Worm (Caenorhabditis elegans) whole organism, L1 larva: ENCODE data around the gene frh-1.

Experiments
- C16A3.4 ChIP-seq: fragments of 150-350 bp; optimal IDR thresholded peaks from 2 replicates; lab custom pipeline; 2014; ENCODE audit warnings: missing biosample characterization, missing genetic modification characterization
- C34B4.2 ChIP-seq: sonication (generic microtip); optimal IDR thresholded peaks from 2 replicates; lab custom pipeline; 2017; ENCODE audit warnings: mild to moderate bottlenecking, missing genetic modification characterization, missing compliant biosample characterization
- F16B12.6 ChIP-seq: fragments of 150-350 bp; optimal IDR thresholded peaks from 2 replicates; lab custom pipeline; 2014; ENCODE audit warnings: missing biosample characterization, missing genetic modification characterization
- aha-1 ChIP-seq: fragments of 150-350 bp; optimal IDR thresholded peaks from 2 replicates; lab custom pipeline; 2014; ENCODE audit warnings: missing biosample characterization, missing genetic modification characterization
- aly-2 ChIP-seq: fragments of 150-350 bp; optimal IDR thresholded peaks from 2 replicates; lab custom pipeline; 2014; ENCODE audit warnings: missing biosample characterization, missing genetic modification characterization
- ama-1 ChIP-seq: fragments of 150-350 bp; optimal IDR thresholded peaks from 2 replicates; lab custom pipeline; 2014
- ceh-63 ChIP-seq: fragments of 200-800 bp; sonication (Bioruptor generic); optimal IDR thresholded peaks from 2 replicates; lab custom pipeline; 2018; ENCODE audit warnings: mild to moderate bottlenecking, missing genetic modification characterization, missing compliant biosample characterization
- ceh-82 ChIP-seq, 3 experiments: fragments of 150-350 bp in 1 of 3; sonication (generic microtip) in 2 of 3; optimal IDR thresholded peaks; 2 replicates each; lab custom pipeline; 2014 to 2017; ENCODE audit warnings: missing biosample characterization in 3 of 3, missing genetic modification characterization in 3 of 3
- ces-1 ChIP-seq: fragments of 150-350 bp; optimal IDR thresholded peaks from 2 replicates; lab custom pipeline; 2014; ENCODE audit warnings: missing biosample characterization, missing genetic modification reagents, missing genetic modification characterization
- dpl-1 ChIP-seq, 3 experiments: fragments of 150-350 bp in 2 of 3; sonication (generic microtip) in 1 of 3; optimal IDR thresholded peaks; 2 replicates each; lab custom pipeline; 2014 to 2017; ENCODE audit warnings: missing biosample characterization in 3 of 3, missing genetic modification characterization in 3 of 3, missing genetic modification reagents in 3 of 3
- dsc-1 ChIP-seq: sonication (generic microtip); optimal IDR thresholded peaks from 2 replicates; lab custom pipeline; 2016; ENCODE audit warnings: mild to moderate bottlenecking, missing genetic modification characterization, missing compliant biosample characterization
- efl-1 ChIP-seq, 4 experiments: fragments of 150-350 bp; optimal IDR thresholded peaks in 3 of 4; peaks in 1 of 4; 1 replicate in 1 of 4; 2 replicates in 3 of 4; lab custom pipeline; 2014; ENCODE audit warnings: missing biosample characterization in 2 of 4, missing genetic modification characterization in 2 of 4, missing genetic modification reagents in 2 of 4
- egl-13 ChIP-seq: sonication (generic microtip); optimal IDR thresholded peaks from 2 replicates; lab custom pipeline; 2016; ENCODE audit warnings: missing genotype, missing genetic modification reagents, missing genetic modification characterization, missing compliant biosample characterization
- egl-27 ChIP-seq, 2 experiments: fragments of 150-350 bp in 1 of 2; sonication (generic microtip); optimal IDR thresholded peaks; 3 replicates each; lab custom pipeline; 2017 to 2018; ENCODE audit warnings: missing biosample characterization in 2 of 2, missing genetic modification characterization in 2 of 2, missing genetic modification reagents in 2 of 2
- elt-2 ChIP-seq: sonication (generic microtip); optimal IDR thresholded peaks from 2 replicates; lab custom pipeline; 2016; ENCODE audit warnings: missing genetic modification characterization, mild to moderate bottlenecking, inconsistent platforms, missing compliant biosample characterization, missing genetic modification reagents
- elt-3 ChIP-seq, 6 experiments: fragments of 150-350 bp in 1 of 6; sonication (generic microtip); optimal IDR thresholded peaks; 2 replicates each; lab custom pipeline; 2017 to 2018; ENCODE audit warnings: missing biosample characterization in 6 of 6, missing genetic modification characterization in 6 of 6, inconsistent platforms in 1 of 6
- ets-5 ChIP-seq: fragments of 200-800 bp; sonication (Bioruptor generic); IDR thresholded peaks from 2 replicates; pipeline ENCODE4 v1.3.6; 2022; ENCODE audit warnings: missing genetic modification characterization, missing compliant biosample characterization
- fkh-10 ChIP-seq: sonication (generic microtip); optimal IDR thresholded peaks from 2 replicates; lab custom pipeline; 2017; ENCODE audit warnings: missing biosample characterization, missing genetic modification reagents, missing genetic modification characterization
- fkh-4 ChIP-seq: sonication (generic microtip); optimal IDR thresholded peaks from 2 replicates; lab custom pipeline; 2016; ENCODE audit warnings: missing compliant biosample characterization, missing genetic modification characterization, borderline replicate concordance
- fkh-8 ChIP-seq: sonication (generic microtip); optimal IDR thresholded peaks from 2 replicates; lab custom pipeline; 2016; ENCODE audit warnings: mild to moderate bottlenecking, missing genetic modification characterization, missing compliant biosample characterization
- hlh-4 ChIP-seq: sonication (generic microtip); optimal IDR thresholded peaks from 2 replicates; lab custom pipeline; 2016; ENCODE audit warnings: mild to moderate bottlenecking, missing genetic modification characterization, missing compliant biosample characterization
- hpl-2 ChIP-seq: fragments of 150-350 bp; optimal IDR thresholded peaks from 2 replicates; lab custom pipeline; 2014; ENCODE audit warnings: missing biosample characterization, missing genetic modification reagents, missing genetic modification characterization
- isw-1 ChIP-seq: fragments of 200-800 bp; sonication (Bioruptor generic); IDR thresholded peaks from 2 replicates; pipeline ENCODE4 v1.3.6; 2022; ENCODE audit warnings: missing genetic modification characterization, missing compliant biosample characterization
- lin-13 ChIP-seq: fragments of 150-350 bp; optimal IDR thresholded peaks from 2 replicates; lab custom pipeline; 2014; ENCODE audit warnings: missing biosample characterization, missing genetic modification reagents, missing genetic modification characterization
- lin-14 ChIP-seq: fragments of 200-800 bp; sonication (Bioruptor generic); optimal IDR thresholded peaks from 2 replicates; lab custom pipeline; 2018; ENCODE audit warnings: mild to moderate bottlenecking, missing genetic modification characterization, moderate library complexity, missing compliant biosample characterization
- lin-15B ChIP-seq: fragments of 150-350 bp; sonication (generic microtip); optimal IDR thresholded peaks from 3 replicates; lab custom pipeline; 2014; ENCODE audit warnings: missing biosample characterization, missing genetic modification characterization
- lin-35 ChIP-seq, 2 experiments: fragments of 150-350 bp; optimal IDR thresholded peaks; 2 replicates each; lab custom pipeline; 2014; ENCODE audit warnings: missing biosample characterization in 2 of 2, missing genetic modification characterization in 2 of 2, missing genetic modification reagents in 2 of 2
- lin-39 ChIP-seq: fragments of 150-350 bp; optimal IDR thresholded peaks from 2 replicates; lab custom pipeline; 2014; ENCODE audit warnings: missing biosample characterization, missing genetic modification reagents, missing genetic modification characterization
- lsy-2 ChIP-seq, 2 experiments: fragments of 150-350 bp; optimal IDR thresholded peaks; 2 replicates each; lab custom pipeline; 2014; ENCODE audit warnings: missing biosample characterization in 2 of 2, missing genetic modification characterization in 2 of 2
- mab-9 ChIP-seq: fragments of 200-800 bp; sonication (Bioruptor generic); IDR thresholded peaks from 2 replicates; pipeline ENCODE4 v1.3.6; 2022; ENCODE audit warnings: missing genetic modification reagents, missing genetic modification characterization, missing compliant biosample characterization
- mef-2 ChIP-seq: fragments of 150-350 bp; optimal IDR thresholded peaks from 2 replicates; lab custom pipeline; 2014; ENCODE audit warnings: missing biosample characterization, missing genetic modification characterization
- mep-1 ChIP-seq: fragments of 150-350 bp; optimal IDR thresholded peaks from 2 replicates; lab custom pipeline; 2014; ENCODE audit warnings: missing biosample characterization, missing genetic modification characterization
- nhr-11 ChIP-seq: fragments of 150-350 bp; optimal IDR thresholded peaks from 2 replicates; lab custom pipeline; 2014; ENCODE audit warnings: missing biosample characterization, missing genetic modification characterization
- nhr-12 ChIP-seq: sonication (generic microtip); optimal IDR thresholded peaks from 2 replicates; lab custom pipeline; 2017; ENCODE audit warnings: missing biosample characterization, missing genetic modification characterization
- nhr-19 ChIP-seq: fragments of 200-800 bp; sonication (Bioruptor generic); conservative IDR thresholded peaks from 2 replicates; pipeline ENCODE4 v1.3.6; 2022; ENCODE audit warnings: missing genetic modification characterization, missing compliant biosample characterization
- nhr-237 ChIP-seq: fragments of 150-350 bp; optimal IDR thresholded peaks from 2 replicates; lab custom pipeline; 2014; ENCODE audit warnings: missing biosample characterization, missing genetic modification characterization
- nhr-47 ChIP-seq: sonication (generic microtip); optimal IDR thresholded peaks from 2 replicates; lab custom pipeline; 2016; ENCODE audit warnings: mild to moderate bottlenecking, missing genetic modification characterization, moderate library complexity, missing compliant biosample characterization
- nhr-76 ChIP-seq: sonication (generic microtip); optimal IDR thresholded peaks from 2 replicates; lab custom pipeline; 2017; ENCODE audit warnings: missing biosample characterization, missing genetic modification characterization
- nhr-77 ChIP-seq: fragments of 150-350 bp; optimal IDR thresholded peaks from 2 replicates; lab custom pipeline; 2014; ENCODE audit warnings: missing biosample characterization, missing genetic modification characterization
- nhr-84 ChIP-seq: sonication (generic microtip); optimal IDR thresholded peaks from 2 replicates; lab custom pipeline; 2017; ENCODE audit warnings: missing biosample characterization, missing genetic modification characterization
- nhr-85 ChIP-seq: sonication (generic microtip); peaks from one replicate; lab custom pipeline; 2016; ENCODE audit warnings: missing genetic modification characterization, inconsistent platforms, missing compliant biosample characterization
- pqm-1 ChIP-seq: sonication (generic microtip); optimal IDR thresholded peaks from 3 replicates; lab custom pipeline; 2017; ENCODE audit warnings: missing biosample characterization, missing genetic modification characterization
- rnt-1 ChIP-seq: sonication (generic microtip); optimal IDR thresholded peaks from 2 replicates; lab custom pipeline; 2016; ENCODE audit warnings: mild to moderate bottlenecking, missing genetic modification characterization, moderate library complexity, missing compliant biosample characterization
- skn-1 ChIP-seq: fragments of 150-350 bp; optimal IDR thresholded peaks from 2 replicates; lab custom pipeline; 2014; ENCODE audit warnings: missing biosample characterization, missing genetic modification characterization
- sup-37 ChIP-seq: fragments of 200-800 bp; sonication (Bioruptor generic); optimal IDR thresholded peaks from 2 replicates; lab custom pipeline; 2018; ENCODE audit warnings: mild to moderate bottlenecking, missing genetic modification characterization, missing compliant biosample characterization
- swsn-7 ChIP-seq: sonication (generic microtip); optimal IDR thresholded peaks from 2 replicates; lab custom pipeline; 2016; ENCODE audit warnings: missing genetic modification characterization, missing compliant biosample characterization
- tbx-2 ChIP-seq: sonication (generic microtip); optimal IDR thresholded peaks from 2 replicates; lab custom pipeline; 2016; ENCODE audit warnings: missing genetic modification characterization, missing compliant biosample characterization
- unc-30 ChIP-seq: sonication (generic microtip); optimal IDR thresholded peaks from 2 replicates; lab custom pipeline; 2017; ENCODE audit warnings: missing biosample characterization, missing genetic modification characterization
- unc-98 ChIP-seq: fragments of 200-800 bp; sonication (Bioruptor generic); IDR thresholded peaks from 2 replicates; pipeline ENCODE4 v1.3.6; 2022; ENCODE audit warnings: missing genetic modification characterization, missing compliant biosample characterization
- vab-15 ChIP-seq: sonication (generic microtip); optimal IDR thresholded peaks from 2 replicates; lab custom pipeline; 2017; ENCODE audit warnings: missing genotype, mild to moderate bottlenecking, missing genetic modification characterization, missing compliant biosample characterization
- ztf-11 ChIP-seq, 2 experiments: sonication (generic microtip); optimal IDR thresholded peaks; 2 replicates each; lab custom pipeline; 2016 to 2017; ENCODE audit warnings: missing genetic modification characterization in 2 of 2, missing biosample characterization in 1 of 2, missing compliant biosample characterization in 1 of 2
- ztf-4 ChIP-seq: fragments of 150-350 bp; optimal IDR thresholded peaks from 2 replicates; lab custom pipeline; 2014; ENCODE audit warnings: missing biosample characterization, missing genetic modification characterization

The frh-1 gene

ce11 chrII:5873564-5874070, 43.6 kb upstream of the frh-1 start, which contains the start of gene tex-2 (continued):
- TF ChIP-seq sup-37 (no peak), lin-13 (GFP tag; lab: Kevin White, UChicago) (peak; percentile 48), mef-2 (tag; lab: Kevin White, UChicago) (no peak), nhr-85 (tag; lab: Kevin White, UChicago) (no peak), ztf-4 (no peak), nhr-77 (tag; lab: Kevin White, UChicago) (no peak), fkh-4 (tag; lab: Kevin White, UChicago) (no peak), unc-98 (GFP tag; lab: Robert Waterston, UW) (0 out of 2 replicates have a peak, but pooled peaks have one; percentile 14), rnt-1 (peak; percentile 32), dpl-1 (GFP tag; optimal IDR thresholded peaks at IDR 0.05; lab: Kevin White, UChicago) (peak in 2 of 3 experiments; percentile 3 to 14), lin-14 (GFP tag; lab: Kevin White, UChicago) (peak; percentile 62), swsn-7 (tag; lab: Kevin White, UChicago) (no peak), ztf-11 (tag; optimal IDR thresholded peaks at IDR 0.05; lab: Kevin White, UChicago) (no peak), ceh-82 (tag; optimal IDR thresholded peaks at IDR 0.05; lab: Kevin White, UChicago) (peak in 2 of 3 experiments; percentile 24), aly-2 (tag; lab: Kevin White, UChicago) (no peak), ceh-63 (no peak), dsc-1 (tag; lab: Kevin White, UChicago) (no peak), nhr-11 (tag; lab: Kevin White, UChicago) (no peak), tbx-2 (tag; lab: Kevin White, UChicago) (no peak), ets-5 (GFP tag; lab: Robert Waterston, UW) (no peak), vab-15 (tag; lab: Kevin White, UChicago) (no peak), unc-30 (no peak), lin-39 (no peak), C34B4.2 (tag; lab: Kevin White, UChicago) (no peak), mab-9 (GFP tag; lab: Robert Waterston, UW) (no peak), nhr-76 (tag; lab: Kevin White, UChicago) (no peak), hlh-4 (tag; lab: Kevin White, UChicago) (no peak), isw-1 (GFP tag; lab: Robert Waterston, UW) (peak; percentile 18), nhr-237 (tag; lab: Kevin White, UChicago) (no peak), lin-35 (GFP tag; optimal IDR thresholded peaks at IDR 0.05; lab: Kevin White, UChicago) (no peak), pqm-1 (no peak), elt-3 (tag; optimal IDR thresholded peaks at IDR 0.05; lab: Kevin White, UChicago) (no peak), elt-2 (tag; lab: Kevin White, UChicago) (peak; percentile 57), fkh-8 (no peak), nhr-19 (GFP tag; lab: Robert Waterston, UW) (no peak), egl-13 (tag; lab: Kevin White, UChicago) (no peak), egl-27 (tag; optimal IDR thresholded peaks at IDR 0.05; lab: Kevin White, UChicago) (no peak), lin-15B (tag; lab: Kevin White, UChicago) (peak; percentile 38), efl-1 (optimal IDR thresholded peaks at IDR 0.05; lab: Kevin White, UChicago) (peak; percentile 36 to 44), efl-1 (GFP tag; optimal IDR thresholded peaks at IDR 0.05 in 1 of 2; lab: Kevin White, UChicago) (no peak), nhr-47 (tag; lab: Kevin White, UChicago) (peak; percentile 54), nhr-12 (tag; lab: Kevin White, UChicago) (no peak), hpl-2 (GFP tag; lab: Kevin White, UChicago) (no peak), nhr-84 (no peak), ces-1 (GFP tag; lab: Kevin White, UChicago) (no peak), fkh-10 (GFP tag; lab: Kevin White, UChicago) (no peak), mep-1 (tag; lab: Kevin White, UChicago) (no peak), skn-1 (tag; lab: Kevin White, UChicago) (no peak), F16B12.6 (no peak), C16A3.4 (no peak), ama-1 (no peak), aha-1 (tag; lab: Kevin White, UChicago) (no peak), lsy-2 (tag; optimal IDR thresholded peaks at IDR 0.05; lab: Kevin White, UChicago) (peak; percentile 7 to 22)
